Fruit fly (Drosophila melanogaster) whole organism, embryonic: Measurements from ENCODE around the gene Schip1.

ENCODE experiments used
- Awh ChIP-seq: fragments of 200-800 bp; sonication (Bioruptor generic); IDR thresholded peaks from 2 replicates; pipeline ENCODE4, ENCODE4 v1.3.6; 2022; ENCODE audit warnings: missing biosample characterization, missing genetic modification characterization
- CG10209 ChIP-seq: fragments of 200-800 bp; sonication (Bioruptor generic); optimal IDR thresholded peaks from 3 replicates; lab custom pipeline; 2017; ENCODE audit warnings: missing biosample characterization, mild to moderate bottlenecking, missing genetic modification characterization, missing genetic modification reagents
- CG12219 ChIP-seq: fragments of 200-800 bp; sonication (Bioruptor generic); optimal IDR thresholded peaks from 3 replicates; lab custom pipeline; 2018; ENCODE audit warnings: missing biosample characterization, mild to moderate bottlenecking, missing genetic modification characterization
- CG12236 ChIP-seq: fragments of 200-800 bp; sonication (Bioruptor generic); optimal IDR thresholded peaks from 2 replicates; lab custom pipeline; 2016; ENCODE audit warnings: missing biosample characterization, missing genetic modification characterization
- CG1233 ChIP-seq: fragments of 200-800 bp; sonication (Bioruptor generic); optimal IDR thresholded peaks from 4 replicates; lab custom pipeline; 2018; ENCODE audit warnings: missing biosample characterization, mild to moderate bottlenecking, missing genetic modification characterization
- CG12769 ChIP-seq: fragments of 200-800 bp; sonication (Bioruptor generic); optimal IDR thresholded peaks from 2 replicates; lab custom pipeline; 2019; ENCODE audit warnings: missing biosample characterization, mild to moderate bottlenecking, missing genetic modification characterization, moderate library complexity
- CG13287 ChIP-seq: fragments of 200-800 bp; sonication (Bioruptor generic); IDR thresholded peaks from 2 replicates; pipeline ENCODE4 v1.3.6; 2022; ENCODE audit warnings: missing biosample characterization, missing genetic modification characterization; ENCODE audit not compliant: partially characterized antibody
- CG13424 ChIP-seq: fragments of 200-800 bp; sonication (Bioruptor generic); optimal IDR thresholded peaks from 2 replicates; lab custom pipeline; 2019; ENCODE audit warnings: missing biosample characterization, mild to moderate bottlenecking, missing genetic modification characterization, moderate library complexity
- CG13624 ChIP-seq: fragments of 200-800 bp; sonication (Bioruptor generic); optimal IDR thresholded peaks from 2 replicates; lab custom pipeline; 2016; ENCODE audit warnings: missing biosample characterization, missing genetic modification characterization
- CG14860 ChIP-seq: fragments of 200-800 bp; sonication (Bioruptor generic); IDR thresholded peaks from 3 replicates; pipeline ENCODE4 v1.3.6; 2022; ENCODE audit warnings: missing biosample characterization, missing genetic modification characterization; ENCODE audit not compliant: partially characterized antibody
- CG15073 ChIP-seq: fragments of 200-800 bp; sonication (Bioruptor generic); optimal IDR thresholded peaks from 2 replicates; lab custom pipeline; 2016; ENCODE audit warnings: missing biosample characterization, missing genetic modification characterization
- CG17186 ChIP-seq: fragments of 200-800 bp; sonication (Bioruptor generic); optimal IDR thresholded peaks from 3 replicates; lab custom pipeline; 2017; ENCODE audit warnings: missing biosample characterization, missing genetic modification reagents, missing genetic modification characterization
- CG17359 ChIP-seq: fragments of 200-800 bp; sonication (Bioruptor generic); optimal IDR thresholded peaks from 3 replicates; lab custom pipeline; 2018; ENCODE audit warnings: missing biosample characterization, mild to moderate bottlenecking, missing genetic modification characterization, moderate library complexity
- CG17568 ChIP-seq: fragments of 200-800 bp; sonication (Bioruptor generic); optimal IDR thresholded peaks from 2 replicates; lab custom pipeline; 2018; ENCODE audit warnings: missing biosample characterization, mild to moderate bottlenecking, missing genetic modification characterization, moderate library complexity
- CG17802 ChIP-seq: fragments of 200-800 bp; sonication (Bioruptor generic); optimal IDR thresholded peaks from 2 replicates; lab custom pipeline; 2018; ENCODE audit warnings: missing biosample characterization, mild to moderate bottlenecking, missing genetic modification characterization, moderate library complexity
- CG2202 ChIP-seq: fragments of 200-800 bp; sonication (Bioruptor generic); optimal IDR thresholded peaks from 2 replicates; lab custom pipeline; 2018; ENCODE audit warnings: missing biosample characterization, mild to moderate bottlenecking, missing genetic modification characterization
- CG30020 ChIP-seq: fragments of 200-800 bp; optimal IDR thresholded peaks from 2 replicates; lab custom pipeline; 2019; ENCODE audit warnings: missing biosample characterization, mild to moderate bottlenecking, missing genetic modification characterization, moderate library complexity
- CG32767 ChIP-seq: fragments of 200-800 bp; sonication (Bioruptor generic); IDR thresholded peaks from 2 replicates; pipeline ENCODE4 v1.3.6; 2022; ENCODE audit warnings: missing biosample characterization, missing genetic modification characterization
- CG3281 ChIP-seq: fragments of 200-800 bp; sonication (Bioruptor generic); optimal IDR thresholded peaks from 3 replicates; lab custom pipeline; 2017; ENCODE audit warnings: missing biosample characterization, mild to moderate bottlenecking, missing genetic modification characterization
- CG34422 ChIP-seq: fragments of 200-800 bp; sonication (Bioruptor generic); IDR thresholded peaks from 3 replicates; pipeline ENCODE4 v1.3.6; 2022; ENCODE audit warnings: missing biosample characterization, missing genetic modification characterization
- CG4854 ChIP-seq: fragments of 200-800 bp; sonication (Bioruptor generic); optimal IDR thresholded peaks from 2 replicates; lab custom pipeline; 2016; ENCODE audit warnings: missing biosample characterization, missing genetic modification characterization, inconsistent platforms
- CG5953 ChIP-seq: fragments of 200-800 bp; sonication (Bioruptor generic); IDR thresholded peaks from 2 replicates; pipeline ENCODE4 v1.3.6; 2022; ENCODE audit warnings: missing biosample characterization, missing genetic modification characterization
- CG6791 ChIP-seq: fragments of 200-800 bp; sonication (Bioruptor generic); IDR thresholded peaks from 3 replicates; pipeline ENCODE4 v1.3.6; 2022; ENCODE audit warnings: missing biosample characterization, missing genetic modification characterization; ENCODE audit not compliant: partially characterized antibody
- CG7928 ChIP-seq: fragments of 200-800 bp; sonication (Bioruptor generic); optimal IDR thresholded peaks from 2 replicates; lab custom pipeline; 2017; ENCODE audit warnings: missing biosample characterization, mild to moderate bottlenecking, missing genetic modification characterization
- CG9876 ChIP-seq: fragments of 200-800 bp; sonication (Bioruptor generic); optimal IDR thresholded peaks from 2 replicates; lab custom pipeline; 2016; ENCODE audit warnings: missing biosample characterization, missing genetic modification characterization
- Dad ChIP-seq: fragments of 200-800 bp; sonication (Bioruptor generic); optimal IDR thresholded peaks from 3 replicates; lab custom pipeline; 2016; ENCODE audit warnings: missing biosample characterization, missing genetic modification characterization
- Dll ChIP-seq: fragments of 200-800 bp; sonication (Bioruptor generic); IDR thresholded peaks from 4 replicates; pipeline ENCODE4 v1.3.6; 2022; ENCODE audit warnings: missing biosample characterization, missing genetic modification characterization; ENCODE audit not compliant: partially characterized antibody
- Elba2 ChIP-seq: fragments of 200-800 bp; sonication (Bioruptor generic); optimal IDR thresholded peaks from 3 replicates; lab custom pipeline; 2016; ENCODE audit warnings: missing biosample characterization, missing genetic modification characterization
- Fer2 ChIP-seq: fragments of 200-800 bp; sonication (Bioruptor generic); optimal IDR thresholded peaks from 2 replicates; lab custom pipeline; 2018; ENCODE audit warnings: missing biosample characterization, mild to moderate bottlenecking, missing genetic modification characterization, moderate library complexity
- NC2β ChIP-seq: fragments of 200-800 bp; sonication (Bioruptor generic); optimal IDR thresholded peaks from 2 replicates; lab custom pipeline; 2016; ENCODE audit warnings: missing biosample characterization, missing genetic modification characterization
- Neu2 ChIP-seq: fragments of 200-800 bp; sonication (Bioruptor generic); optimal IDR thresholded peaks from 3 replicates; lab custom pipeline; 2016; ENCODE audit warnings: missing biosample characterization, missing genetic modification characterization, borderline replicate concordance
- Optix ChIP-seq: fragments of 200-800 bp; sonication (Bioruptor generic); IDR thresholded peaks from 3 replicates; pipeline ENCODE4 v1.3.6; 2022; ENCODE audit warnings: missing biosample characterization, missing genetic modification characterization
- Ptx1 ChIP-seq: fragments of 200-800 bp; sonication (Bioruptor generic); IDR thresholded peaks from 2 replicates; pipeline ENCODE4 v1.3.6; 2022; ENCODE audit warnings: missing biosample characterization, missing genetic modification characterization
- Six4 ChIP-seq: fragments of 200-800 bp; sonication (Bioruptor generic); optimal IDR thresholded peaks from 2 replicates; lab custom pipeline; 2016; ENCODE audit warnings: missing biosample characterization, missing genetic modification characterization
- Sox100B ChIP-seq: fragments of 200-800 bp; sonication (Bioruptor generic); optimal IDR thresholded peaks from 3 replicates; lab custom pipeline; 2018; ENCODE audit warnings: missing biosample characterization, mild to moderate bottlenecking, missing genetic modification characterization
- Sry-δ ChIP-seq: fragments of 200-800 bp; sonication (Bioruptor generic); optimal IDR thresholded peaks from 2 replicates; lab custom pipeline; 2016; ENCODE audit warnings: missing biosample characterization, missing genetic modification characterization
- Ssrp ChIP-seq: fragments of 200-800 bp; sonication (Bioruptor generic); optimal IDR thresholded peaks from 2 replicates; lab custom pipeline; 2018; ENCODE audit warnings: missing biosample characterization, mild to moderate bottlenecking, missing genetic modification characterization, moderate library complexity
- esg ChIP-seq: fragments of 200-800 bp; sonication (Bioruptor generic); conservative IDR thresholded peaks from 2 replicates; pipeline ENCODE4 v1.3.6; 2022; ENCODE audit warnings: missing biosample characterization, missing genetic modification characterization
- fu2 ChIP-seq: fragments of 200-800 bp; sonication (Bioruptor generic); optimal IDR thresholded peaks from 2 replicates; lab custom pipeline; 2016; ENCODE audit warnings: missing biosample characterization, missing genetic modification characterization
- grn ChIP-seq: fragments of 200-800 bp; sonication (Bioruptor generic); optimal IDR thresholded peaks from 3 replicates; lab custom pipeline; 2017; ENCODE audit warnings: missing biosample characterization, missing genetic modification characterization
- gsb ChIP-seq: fragments of 200-800 bp; sonication (Bioruptor generic); IDR thresholded peaks from 2 replicates; pipeline ENCODE4 v1.3.6; 2022; ENCODE audit warnings: missing biosample characterization, missing genetic modification characterization
- maf-S ChIP-seq: fragments of 200-800 bp; sonication (Bioruptor generic); optimal IDR thresholded peaks from 2 replicates; lab custom pipeline; 2016; ENCODE audit warnings: missing biosample characterization, missing genetic modification characterization
- nerfin-1 ChIP-seq: fragments of 200-800 bp; sonication (Bioruptor generic); optimal IDR thresholded peaks from 3 replicates; lab custom pipeline; 2019; ENCODE audit warnings: missing biosample characterization, mild to moderate bottlenecking, missing genetic modification characterization, moderate library complexity
- nmo ChIP-seq: fragments of 200-800 bp; sonication (Bioruptor generic); optimal IDR thresholded peaks from 2 replicates; lab custom pipeline; 2018; ENCODE audit warnings: missing biosample characterization, mild to moderate bottlenecking, missing genetic modification characterization, moderate library complexity
- slou ChIP-seq: fragments of 200-800 bp; sonication (Bioruptor generic); optimal IDR thresholded peaks from 3 replicates; lab custom pipeline; 2016; ENCODE audit warnings: missing biosample characterization, missing genetic modification characterization
- tin ChIP-seq: fragments of 200-800 bp; sonication (Bioruptor generic); optimal IDR thresholded peaks from 3 replicates; lab custom pipeline; 2016; ENCODE audit warnings: missing biosample characterization, missing genetic modification characterization
- tio ChIP-seq: fragments of 200-800 bp; sonication (Bioruptor generic); optimal IDR thresholded peaks from 2 replicates; lab custom pipeline; 2017; ENCODE audit warnings: missing biosample characterization, missing genetic modification characterization, inconsistent platforms
- tll ChIP-seq, 2 experiments: fragments of 200-800 bp in 1 of 2; fragments of >200 bp in 1 of 2; sonication (Bioruptor generic) in 1 of 2; optimal IDR thresholded peaks; 2 replicates each; lab custom pipeline; 2017 to 2019; ENCODE audit warnings: missing biosample characterization in 2 of 2, missing genetic modification characterization in 2 of 2, mild to moderate bottlenecking in 1 of 2, moderate library complexity in 1 of 2
- wdn ChIP-seq: fragments of 200-800 bp; sonication (Bioruptor generic); IDR thresholded peaks from 2 replicates; pipeline ENCODE4 v1.3.6; 2022; ENCODE audit warnings: missing biosample characterization, missing genetic modification characterization

The Schip1 gene

DNA sequence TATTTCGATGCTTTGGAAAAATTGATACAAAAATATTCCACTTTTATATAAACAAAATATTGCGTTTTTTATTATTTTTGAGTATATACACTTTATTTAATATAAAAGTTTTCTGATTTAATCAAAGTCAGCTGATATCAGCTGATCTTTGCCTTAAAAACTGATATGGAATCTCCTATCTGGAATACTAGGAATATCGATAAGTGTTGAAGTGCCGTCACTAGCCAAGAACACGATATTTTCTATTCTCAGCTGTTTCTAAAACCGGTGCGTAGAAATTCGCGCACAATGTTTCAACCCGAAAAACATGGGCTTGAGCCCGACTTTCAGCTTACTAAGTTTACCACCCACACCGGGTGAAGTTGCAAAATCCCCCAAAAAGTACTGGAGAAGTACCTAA lies 11.6 kb upstream of the Schip1 start, which contains the start of gene Sps2 (continued):
- no peak for TF ChIP-seq CG1233
- TF ChIP-seq CG17186 (GFP tag; lab: Kevin White, UChicago), result no peak
- no peak for TF ChIP-seq Ssrp (tag; lab: Kevin White, UChicago)
- TF ChIP-seq CG10209 (GFP tag; lab: Kevin White, UChicago), result no peak
- no peak for TF ChIP-seq CG2202 (tag; lab: Kevin White, UChicago)
- TF ChIP-seq NC2β (GFP tag; lab: Kevin White, UChicago), result no peak
- no peak for TF ChIP-seq Neu2
- TF ChIP-seq Elba2 (GFP tag; lab: Kevin White, UChicago), result peak; percentile 23
- TF ChIP-seq CG12769 (tag; lab: Kevin White, UChicago), result no peak
- TF ChIP-seq tio (GFP tag; lab: Kevin White, UChicago), result no peak
- TF ChIP-seq Sry-δ (GFP tag; lab: Kevin White, UChicago), result peak; percentile 84
- no peak for TF ChIP-seq CG5953 (GFP tag; lab: Robert Waterston, UW)
- TF ChIP-seq CG32767 (GFP tag; lab: Robert Waterston, UW), result no peak
- no peak for TF ChIP-seq CG17568 (GFP tag; lab: Kevin White, UChicago)
- no peak for TF ChIP-seq Fer2 (tag; lab: Kevin White, UChicago)
- no peak for TF ChIP-seq CG7928 (GFP tag; lab: Kevin White, UChicago)
- TF ChIP-seq Dad (GFP tag; lab: Kevin White, UChicago), result no peak
- TF ChIP-seq CG15073, result no peak
- peak; percentile 85 for TF ChIP-seq CG30020 (tag; lab: Kevin White, UChicago)
- TF ChIP-seq CG3281 (GFP tag; lab: Kevin White, UChicago), result no peak
- no peak for TF ChIP-seq maf-S (GFP tag; lab: Kevin White, UChicago)
- peak; percentile 48; the same call in 1 of the 3 replicates for TF ChIP-seq CG34422 (GFP tag; lab: Robert Waterston, UW)
- no peak for TF ChIP-seq slou
- peak; percentile 82 for TF ChIP-seq Dll (GFP tag; lab: Robert Waterston, UW)
- no peak for TF ChIP-seq Six4
- peak; percentile 94 for TF ChIP-seq grn
- TF ChIP-seq tll (GFP tag; optimal IDR thresholded peaks at IDR 0.05; lab: Kevin White, UChicago), result peak in 1 of 2 experiments; percentile 44
- no peak for TF ChIP-seq Ptx1 (GFP tag; lab: Robert Waterston, UW)
- TF ChIP-seq esg (GFP tag; lab: Robert Waterston, UW), result no peak
- no peak for TF ChIP-seq CG9876
- peak; percentile 85 for TF ChIP-seq CG13287 (GFP tag; lab: Robert Waterston, UW)
- no peak for TF ChIP-seq wdn (GFP tag; lab: Robert Waterston, UW)
- peak; percentile 83 for TF ChIP-seq CG6791 (GFP tag; lab: Robert Waterston, UW)
- TF ChIP-seq tin (GFP tag; lab: Kevin White, UChicago), result no peak
- TF ChIP-seq CG4854, result no peak
- no peak for TF ChIP-seq CG17359 (tag; lab: Kevin White, UChicago)
- TF ChIP-seq CG12219 (GFP tag; lab: Kevin White, UChicago), result no peak
- TF ChIP-seq fu2, result no peak
- TF ChIP-seq nerfin-1 (tag; lab: Kevin White, UChicago), result no peak
- no peak for TF ChIP-seq CG13424 (tag; lab: Kevin White, UChicago)
- no peak for TF ChIP-seq Sox100B (GFP tag; lab: Kevin White, UChicago)
- no peak for TF ChIP-seq CG17802
- TF ChIP-seq CG12236 (GFP tag; lab: Kevin White, UChicago), result no peak
- TF ChIP-seq CG13624 (GFP tag; lab: Kevin White, UChicago), result peak; percentile 30
- TF ChIP-seq CG14860 (GFP tag; lab: Robert Waterston, UW), result peak; percentile 40; the same call in 1 of the 3 replicates
- no peak for TF ChIP-seq Optix (GFP tag; lab: Robert Waterston, UW)
- TF ChIP-seq gsb (GFP tag; lab: Robert Waterston, UW), result no peak
- no peak for TF ChIP-seq Awh (GFP tag; lab: Robert Waterston, UW)
- TF ChIP-seq nmo (GFP tag; lab: Kevin White, UChicago), result peak; percentile 29
